Fruit fly (Drosophila melanogaster) whole organism, embryonic: ENCODE results near the gene Nxf3.

Experiments used
- Asciz ChIP-seq: fragments of 200-800 bp; sonication (Bioruptor generic); optimal IDR thresholded peaks from 2 replicates; lab custom pipeline; 2017; ENCODE audit warnings: missing biosample characterization, mild to moderate bottlenecking, missing genetic modification characterization, missing genetic modification reagents
- Bteb2 ChIP-seq: fragments of 200-800 bp; sonication (Bioruptor generic); optimal IDR thresholded peaks from 2 replicates; lab custom pipeline; 2016; ENCODE audit warnings: missing biosample characterization, missing genetic modification characterization
- CG1024 ChIP-seq: fragments of 200-800 bp; sonication (Bioruptor generic); IDR thresholded peaks from 2 replicates; pipeline ENCODE4 v1.3.6; 2022; ENCODE audit warnings: missing biosample characterization, missing genetic modification characterization
- CG10431 ChIP-seq: fragments of 200-800 bp; sonication (Bioruptor generic); optimal IDR thresholded peaks from 3 replicates; lab custom pipeline; 2018; ENCODE audit warnings: missing biosample characterization, mild to moderate bottlenecking, missing genetic modification characterization
- CG10959 ChIP-seq: fragments of 200-800 bp; sonication (Bioruptor generic); IDR thresholded peaks from 2 replicates; pipeline ENCODE4 v1.3.6; 2022; ENCODE audit warnings: missing biosample characterization, missing genetic modification characterization
- CG12299 ChIP-seq: fragments of 200-800 bp; sonication (Bioruptor generic); optimal IDR thresholded peaks from 2 replicates; lab custom pipeline; 2018; ENCODE audit warnings: missing biosample characterization, mild to moderate bottlenecking, missing genetic modification characterization
- CG12659 ChIP-seq: fragments of 200-800 bp; sonication (Bioruptor generic); optimal IDR thresholded peaks from 3 replicates; lab custom pipeline; 2017; ENCODE audit warnings: mild to moderate bottlenecking, missing biosample characterization, missing genetic modification reagents, missing genetic modification characterization
- CG13624 ChIP-seq: fragments of 200-800 bp; sonication (Bioruptor generic); optimal IDR thresholded peaks from 2 replicates; lab custom pipeline; 2016; ENCODE audit warnings: missing biosample characterization, missing genetic modification characterization
- CG13894 ChIP-seq: fragments of 200-800 bp; sonication (Bioruptor generic); optimal IDR thresholded peaks from 3 replicates; lab custom pipeline; 2018; ENCODE audit warnings: missing biosample characterization, mild to moderate bottlenecking, missing genetic modification characterization, moderate library complexity
- CG17186 ChIP-seq: fragments of 200-800 bp; sonication (Bioruptor generic); optimal IDR thresholded peaks from 3 replicates; lab custom pipeline; 2017; ENCODE audit warnings: missing biosample characterization, missing genetic modification reagents, missing genetic modification characterization
- CG6654 ChIP-seq: fragments of 200-800 bp; sonication (Bioruptor generic); optimal IDR thresholded peaks from 2 replicates; lab custom pipeline; 2017; ENCODE audit warnings: missing biosample characterization, mild to moderate bottlenecking, missing genetic modification characterization
- CG6683 ChIP-seq: fragments of 200-800 bp; sonication (Bioruptor generic); optimal IDR thresholded peaks from 2 replicates; lab custom pipeline; 2017; ENCODE audit warnings: missing biosample characterization, mild to moderate bottlenecking, missing genetic modification characterization, missing genetic modification reagents
- CG6791 ChIP-seq: fragments of 200-800 bp; sonication (Bioruptor generic); IDR thresholded peaks from 3 replicates; pipeline ENCODE4 v1.3.6; 2022; ENCODE audit warnings: missing biosample characterization, missing genetic modification characterization; ENCODE audit not compliant: partially characterized antibody
- CoRest ChIP-seq: fragments of 200-800 bp; sonication (Bioruptor generic); optimal IDR thresholded peaks from 3 replicates; lab custom pipeline; 2018; ENCODE audit warnings: missing biosample characterization, mild to moderate bottlenecking, missing genetic modification characterization, moderate library complexity
- Dad ChIP-seq: fragments of 200-800 bp; sonication (Bioruptor generic); optimal IDR thresholded peaks from 3 replicates; lab custom pipeline; 2016; ENCODE audit warnings: missing biosample characterization, missing genetic modification characterization
- Fer1 ChIP-seq: fragments of 200-800 bp; sonication (Bioruptor generic); optimal IDR thresholded peaks from 2 replicates; lab custom pipeline; 2017; ENCODE audit warnings: missing biosample characterization, mild to moderate bottlenecking, missing genetic modification characterization
- Fer3 ChIP-seq: fragments of 200-800 bp; sonication (Bioruptor generic); optimal IDR thresholded peaks from 2 replicates; lab custom pipeline; 2018; ENCODE audit warnings: missing biosample characterization, mild to moderate bottlenecking, missing genetic modification characterization, moderate library complexity
- H15 ChIP-seq: fragments of 200-800 bp; sonication (Bioruptor generic); IDR thresholded peaks from 3 replicates; pipeline ENCODE4 v1.3.6; 2022; ENCODE audit warnings: missing biosample characterization, missing genetic modification characterization
- H2.0 ChIP-seq: fragments of 200-800 bp; sonication (Bioruptor generic); IDR thresholded peaks from 2 replicates; pipeline ENCODE4 v1.3.6; 2022; ENCODE audit warnings: missing biosample characterization, missing genetic modification characterization
- HmgD ChIP-seq: fragments of 200-800 bp; sonication (Bioruptor generic); optimal IDR thresholded peaks from 3 replicates; lab custom pipeline; 2016; ENCODE audit warnings: missing biosample characterization, missing genetic modification characterization
- Hr51 ChIP-seq, 2 experiments: fragments of 200-800 bp; sonication (Bioruptor generic); optimal IDR thresholded peaks; 2 replicates in 1 of 2; 3 replicates in 1 of 2; lab custom pipeline; 2016 to 2018; ENCODE audit warnings: missing biosample characterization in 2 of 2, missing genetic modification characterization in 2 of 2, mild to moderate bottlenecking in 1 of 2, moderate library complexity in 1 of 2
- Hr78 ChIP-seq, 2 experiments: fragments of 200-800 bp in 1 of 2; fragments of >200 bp in 1 of 2; sonication (Bioruptor generic) in 1 of 2; optimal IDR thresholded peaks; 2 replicates each; lab custom pipeline; 2017 to 2019; ENCODE audit warnings: missing biosample characterization in 2 of 2, missing genetic modification characterization in 2 of 2, mild to moderate bottlenecking in 1 of 2, moderate library complexity in 1 of 2
- Max ChIP-seq: fragments of 200-800 bp; sonication (Bioruptor generic); optimal IDR thresholded peaks from 2 replicates; lab custom pipeline; 2016; ENCODE audit warnings: missing biosample characterization, mild to moderate bottlenecking, missing genetic modification characterization
- NK7.1 ChIP-seq: fragments of 200-800 bp; sonication (Bioruptor generic); optimal IDR thresholded peaks from 3 replicates; lab custom pipeline; 2016; ENCODE audit warnings: missing biosample characterization, missing genetic modification characterization
- Neu2 ChIP-seq: fragments of 200-800 bp; sonication (Bioruptor generic); optimal IDR thresholded peaks from 3 replicates; lab custom pipeline; 2016; ENCODE audit warnings: missing biosample characterization, missing genetic modification characterization, borderline replicate concordance
- Oli ChIP-seq: fragments of 200-800 bp; sonication (Bioruptor generic); optimal IDR thresholded peaks from 2 replicates; lab custom pipeline; 2018; ENCODE audit warnings: missing biosample characterization, mild to moderate bottlenecking, missing genetic modification characterization, moderate library complexity
- Opbp ChIP-seq: fragments of 200-800 bp; sonication (Bioruptor generic); IDR thresholded peaks from 3 replicates; pipeline ENCODE4 v1.3.6; 2022; ENCODE audit warnings: missing biosample characterization, missing genetic modification characterization; ENCODE audit not compliant: partially characterized antibody
- Pdp1 ChIP-seq, 2 experiments: fragments of 200-800 bp; sonication (Bioruptor generic); optimal IDR thresholded peaks; 3 replicates each; lab custom pipeline; 2016; ENCODE audit warnings: missing biosample characterization in 2 of 2, missing genetic modification characterization in 2 of 2, mild to moderate bottlenecking in 1 of 2, moderate library complexity in 1 of 2
- Ptx1 ChIP-seq: fragments of 200-800 bp; sonication (Bioruptor generic); IDR thresholded peaks from 2 replicates; pipeline ENCODE4 v1.3.6; 2022; ENCODE audit warnings: missing biosample characterization, missing genetic modification characterization
- Rfx ChIP-seq: fragments of 200-800 bp; sonication (Bioruptor generic); IDR thresholded peaks from 2 replicates; pipeline ENCODE4 v1.3.6; 2022; ENCODE audit warnings: missing biosample characterization, missing genetic modification characterization
- Sry-β ChIP-seq: fragments of 200-800 bp; sonication (Bioruptor generic); optimal IDR thresholded peaks from 2 replicates; lab custom pipeline; 2018; ENCODE audit warnings: missing biosample characterization, mild to moderate bottlenecking, missing genetic modification characterization, moderate library complexity
- Taf1 ChIP-seq: fragments of 200-800 bp; sonication (Bioruptor generic); IDR thresholded peaks from 2 replicates; pipeline ENCODE4 v1.3.6; 2022; ENCODE audit warnings: missing biosample characterization, missing genetic modification characterization
- YL-1 ChIP-seq: fragments of 200-800 bp; sonication (Bioruptor generic); optimal IDR thresholded peaks from 3 replicates; lab custom pipeline; 2017; ENCODE audit warnings: missing biosample characterization, mild to moderate bottlenecking, missing genetic modification characterization
- br ChIP-seq: fragments of >200 bp; optimal IDR thresholded peaks from 2 replicates; lab custom pipeline; 2017
- crol ChIP-seq: fragments of 200-800 bp; sonication (Bioruptor generic); IDR thresholded peaks from 2 replicates; pipeline ENCODE4 v1.3.6; 2022; ENCODE audit warnings: missing biosample characterization, missing genetic modification characterization
- disco-r ChIP-seq: fragments of 200-800 bp; sonication (Bioruptor generic); optimal IDR thresholded peaks from 2 replicates; lab custom pipeline; 2016; ENCODE audit warnings: missing biosample characterization, missing genetic modification characterization
- dm ChIP-seq: fragments of 200-800 bp; sonication (Bioruptor generic); optimal IDR thresholded peaks from 3 replicates; lab custom pipeline; 2016; ENCODE audit warnings: missing biosample characterization, missing genetic modification characterization
- jumu ChIP-seq: fragments of 200-800 bp; sonication (Bioruptor generic); optimal IDR thresholded peaks from 3 replicates; lab custom pipeline; 2016; ENCODE audit warnings: missing biosample characterization, missing genetic modification characterization
- ken ChIP-seq: fragments of 200-800 bp; sonication (Bioruptor generic); IDR thresholded peaks from 3 replicates; pipeline ENCODE4 v1.3.6; 2022; ENCODE audit warnings: missing biosample characterization, missing genetic modification characterization
- lbe ChIP-seq: fragments of 200-800 bp; sonication (Bioruptor generic); optimal IDR thresholded peaks from 2 replicates; lab custom pipeline; 2016; ENCODE audit warnings: missing biosample characterization, mild to moderate bottlenecking, missing genetic modification characterization
- maf-S ChIP-seq: fragments of 200-800 bp; sonication (Bioruptor generic); optimal IDR thresholded peaks from 2 replicates; lab custom pipeline; 2016; ENCODE audit warnings: missing biosample characterization, missing genetic modification characterization
- mirr ChIP-seq: fragments of 200-800 bp; sonication (Bioruptor generic); optimal IDR thresholded peaks from 3 replicates; lab custom pipeline; 2018; ENCODE audit warnings: missing biosample characterization, mild to moderate bottlenecking, missing genetic modification characterization
- nerfin-1 ChIP-seq: fragments of 200-800 bp; sonication (Bioruptor generic); optimal IDR thresholded peaks from 3 replicates; lab custom pipeline; 2019; ENCODE audit warnings: missing biosample characterization, mild to moderate bottlenecking, missing genetic modification characterization, moderate library complexity
- pzg ChIP-seq: fragments of 200-800 bp; sonication (Bioruptor generic); optimal IDR thresholded peaks from 3 replicates; lab custom pipeline; 2018; ENCODE audit warnings: missing biosample characterization, mild to moderate bottlenecking, missing genetic modification characterization, moderate library complexity
- ro ChIP-seq: fragments of 200-800 bp; sonication (Bioruptor generic); IDR thresholded peaks from 2 replicates; pipeline ENCODE4 v1.3.6; 2022; ENCODE audit warnings: missing biosample characterization, missing genetic modification characterization
- stc ChIP-seq: fragments of 200-800 bp; sonication (Bioruptor generic); IDR thresholded peaks from 2 replicates; pipeline ENCODE4 v1.3.6; 2022; ENCODE audit warnings: missing biosample characterization, missing genetic modification characterization
- tx ChIP-seq: fragments of 200-800 bp; sonication (Bioruptor generic); optimal IDR thresholded peaks from 2 replicates; lab custom pipeline; 2016; ENCODE audit warnings: missing biosample characterization, missing genetic modification characterization
- unc-4 ChIP-seq: fragments of 200-800 bp; sonication (Bioruptor generic); IDR thresholded peaks from 2 replicates; pipeline ENCODE4 v1.3.6; 2022; ENCODE audit warnings: missing biosample characterization, missing genetic modification characterization; ENCODE audit not compliant: partially characterized antibody
- vnd ChIP-seq: fragments of 200-800 bp; sonication (Bioruptor generic); IDR thresholded peaks from 3 replicates; pipeline ENCODE4 v1.3.6; 2022; ENCODE audit warnings: missing biosample characterization, missing genetic modification characterization; ENCODE audit not compliant: partially characterized antibody

The Nxf3 gene

DNA sequence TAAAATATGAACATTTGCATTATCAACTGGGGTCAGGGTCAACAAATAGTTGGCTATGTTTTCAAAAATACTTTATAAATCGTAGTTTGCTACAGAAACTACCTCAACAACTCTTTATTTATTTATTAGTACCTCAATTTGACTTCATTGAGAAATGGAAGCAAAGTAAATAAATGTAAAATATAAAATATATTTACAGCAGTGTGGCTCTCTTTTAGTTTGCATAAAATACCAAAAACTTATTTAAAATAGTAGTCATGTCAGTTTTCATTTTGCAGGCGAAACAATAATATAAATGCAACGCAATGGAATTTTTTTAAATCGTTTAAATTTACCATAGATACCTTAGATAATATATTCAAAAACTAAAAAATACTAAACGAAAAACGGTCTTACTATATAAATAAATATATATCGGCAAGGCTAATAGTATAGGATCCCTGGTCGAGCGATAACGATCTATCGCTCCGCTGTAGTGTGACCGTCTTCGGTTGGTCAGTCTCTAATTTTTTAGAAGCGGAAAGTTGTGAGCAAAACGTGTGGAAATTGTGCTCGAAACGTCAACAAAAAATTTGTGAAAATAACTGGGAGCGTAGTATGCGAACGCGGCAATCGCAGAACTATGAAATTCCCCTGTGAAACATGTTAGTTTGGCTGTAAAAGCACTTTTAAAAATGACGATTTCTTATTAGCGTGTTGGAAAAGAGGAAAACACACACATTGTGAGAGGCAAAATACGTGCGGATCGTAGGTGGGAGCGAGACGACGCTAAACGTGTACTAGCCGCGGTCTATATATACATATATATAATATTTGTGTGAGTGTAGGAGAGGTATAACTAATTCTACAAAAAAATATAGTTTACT lies 36.9 kb downstream of the Nxf3 start, which contains the start of the genes Nprl3 and upSET (continued):
- TF ChIP-seq Fer1 (GFP tag; lab: Kevin White, UChicago) (no peak), unc-4 (peak; percentile 85), H15 (no peak), nerfin-1 (tag; lab: Kevin White, UChicago) (no peak), CG1024 (no peak), maf-S (GFP tag; lab: Kevin White, UChicago) (no peak), mirr (GFP tag; lab: Kevin White, UChicago) (no peak), Ptx1 (no peak), stc (GFP tag; lab: Robert Waterston, UW) (no peak), CG6791 (peak; percentile 83), CG6683 (GFP tag; lab: Kevin White, UChicago) (no peak), Oli (tag; lab: Kevin White, UChicago) (no peak), ken (GFP tag; lab: Robert Waterston, UW) (no peak), lbe (GFP tag; lab: Kevin White, UChicago) (no peak), CoRest (peak; percentile 52), tx (no peak), Hr51 (GFP tag; optimal IDR thresholded peaks at IDR 0.05; lab: Kevin White, UChicago) (peak in 1 of 2 experiments; percentile 25), pzg (GFP tag; lab: Kevin White, UChicago) (peak; percentile 85), crol (GFP tag; lab: Robert Waterston, UW) (no peak), Sry-β (GFP tag; lab: Kevin White, UChicago) (no peak), CG10959 (GFP tag; lab: Robert Waterston, UW) (no peak), Opbp (peak; percentile 93), CG12299 (tag; lab: Kevin White, UChicago) (peak; percentile 11), Bteb2 (no peak), Taf1 (GFP tag; lab: Robert Waterston, UW) (no peak), Fer3 (tag; lab: Kevin White, UChicago) (no peak), CG17186 (GFP tag; lab: Kevin White, UChicago) (no peak), Max (GFP tag; lab: Kevin White, UChicago) (peak; percentile 24), HmgD (GFP tag; lab: Kevin White, UChicago) (peak; percentile 9), NK7.1 (GFP tag; lab: Kevin White, UChicago) (no peak), Dad (GFP tag; lab: Kevin White, UChicago) (no peak), H2.0 (GFP tag; lab: Robert Waterston, UW) (no peak), YL-1 (GFP tag; lab: Kevin White, UChicago) (peak; percentile 81), vnd (GFP tag; lab: Robert Waterston, UW) (peak; percentile 81), Pdp1 (GFP tag; optimal IDR thresholded peaks at IDR 0.05; lab: Kevin White, UChicago) (peak in 1 of 2 experiments; percentile 5), CG13624 (GFP tag; lab: Kevin White, UChicago) (no peak), ro (GFP tag; lab: Robert Waterston, UW) (no peak), Hr78 (GFP tag; optimal IDR thresholded peaks at IDR 0.05; lab: Kevin White, UChicago) (peak in 1 of 2 experiments; percentile 2), CG6654 (no peak), CG10431 (GFP tag; lab: Kevin White, UChicago) (no peak), br (lab: Kevin White, UChicago) (no peak), CG13894 (tag; lab: Kevin White, UChicago) (peak; percentile 4), dm (GFP tag; lab: Kevin White, UChicago) (peak; percentile 52), Rfx (GFP tag; lab: Robert Waterston, UW) (peak; percentile 38; the same call in 1 of the 2 replicates), disco-r (GFP tag; lab: Kevin White, UChicago) (no peak), CG12659 (GFP tag; lab: Kevin White, UChicago) (peak; percentile 53), Neu2 (no peak), jumu (GFP tag; lab: Kevin White, UChicago) (no peak), Asciz (GFP tag; lab: Kevin White, UChicago) (peak; percentile 18)
